Fruit fly (Drosophila melanogaster): Measurements from ENCODE around the gene Hsp27.

Hsp27 gene

DNA sequence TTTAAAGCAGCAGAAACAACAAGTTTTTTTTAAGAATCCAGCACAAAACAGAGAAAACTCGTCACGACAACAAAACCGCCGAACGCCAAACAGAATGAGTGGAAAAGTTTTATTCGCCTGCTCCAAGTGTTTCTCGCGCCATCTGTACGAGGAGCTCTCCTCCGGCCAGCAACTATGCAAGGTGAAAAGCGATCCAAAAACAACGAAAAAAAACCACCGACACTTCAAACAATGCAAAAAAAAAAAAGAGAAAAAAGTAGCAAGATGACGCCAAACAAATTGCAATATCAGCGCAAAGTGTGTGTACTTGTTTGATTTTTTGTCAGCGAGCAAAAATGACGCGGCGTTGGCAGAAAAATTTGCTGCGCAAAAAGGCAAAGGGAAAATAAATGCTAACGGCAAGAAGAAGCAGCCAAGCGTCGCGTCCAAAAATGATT lies 16.4 kb upstream of the Hsp27 start (continued):
- TF ChIP-seq CG6272 (GFP tag; IDR thresholded peaks at IDR 0.05) (no peak), bsh (GFP tag; optimal IDR thresholded peaks at IDR 0.05) (peak in 1 of 2 experiments; percentile 81), knrl (GFP tag; IDR thresholded peaks at IDR 0.05; ENCODE audit: partially characterized antibody) (0 out of 3 replicates have a peak, but pooled peaks have one; percentile 41), nom (GFP tag; optimal IDR thresholded peaks at IDR 0.05) (peak; percentile 90), CG1233 (GFP tag; optimal IDR thresholded peaks at IDR 0.05) (no peak), CG12071 (GFP tag; optimal IDR thresholded peaks at IDR 0.05) (no peak), ci (GFP tag; IDR thresholded peaks at IDR 0.05) (no peak), Drgx (GFP tag; IDR thresholded peaks at IDR 0.05) (peak; percentile 51; the same call in 1 of the 2 replicates), Abd-B (GFP tag; optimal IDR thresholded peaks at IDR 0.05) (no peak), CHES-1-like (GFP tag; optimal IDR thresholded peaks at IDR 0.05) (peak; percentile 53), CG14050 (GFP tag; IDR thresholded peaks at IDR 0.05) (0 out of 3 replicates have a peak, but pooled peaks have one; percentile 1), Deaf1 (tag; optimal IDR thresholded peaks at IDR 0.05) (no peak), CG32767 (GFP tag; IDR thresholded peaks at IDR 0.05) (no peak), CG17385 (GFP tag; optimal IDR thresholded peaks at IDR 0.05) (peak; percentile 87), Elba2 (GFP tag; optimal IDR thresholded peaks at IDR 0.05) (no peak), ranshi (GFP tag; IDR thresholded peaks at IDR 0.05) (no peak), toy (GFP tag; IDR thresholded peaks at IDR 0.05) (no peak), exex (tag; optimal IDR thresholded peaks at IDR 0.05) (no peak), CG4617 (GFP tag; optimal IDR thresholded peaks at IDR 0.05; ENCODE audit: borderline replicate concordance) (peak; percentile 25), CG33213 (GFP tag; optimal IDR thresholded peaks at IDR 0.05) (no peak), maf-S (GFP tag; optimal IDR thresholded peaks at IDR 0.05) (no peak), CG9609 (GFP tag; optimal IDR thresholded peaks at IDR 0.05) (no peak), eyg (GFP tag; optimal IDR thresholded peaks at IDR 0.05) (no peak), CG2116 (GFP tag; optimal IDR thresholded peaks at IDR 0.05) (no peak), CG7963 (GFP tag; IDR thresholded peaks at IDR 0.05; ENCODE audit: partially characterized antibody) (no peak), gce (GFP tag; IDR thresholded peaks at IDR 0.05) (no peak), yki (optimal IDR thresholded peaks at IDR 0.05) (no peak), stc (GFP tag; IDR thresholded peaks at IDR 0.05) (no peak), CG1529 (GFP tag; optimal IDR thresholded peaks at IDR 0.05) (no peak), BtbVII (GFP tag; optimal IDR thresholded peaks at IDR 0.05) (no peak), CG34376 (GFP tag; optimal IDR thresholded peaks at IDR 0.05) (no peak), vvl (GFP tag; IDR thresholded peaks at IDR 0.05) (no peak), CG12219 (GFP tag; optimal IDR thresholded peaks at IDR 0.05) (no peak), CG15514 (GFP tag; optimal IDR thresholded peaks at IDR 0.05) (no peak), esg (GFP tag; conservative IDR thresholded peaks at IDR 0.05) (no peak), chm (GFP tag; IDR thresholded peaks at IDR 0.05) (no peak), Chrac-16 (GFP tag; optimal IDR thresholded peaks at IDR 0.05) (no peak), Bdp1 (GFP tag; optimal IDR thresholded peaks at IDR 0.05) (no peak), CG15696 (tag; optimal IDR thresholded peaks at IDR 0.05) (no peak), HLH3B (GFP tag; IDR thresholded peaks at IDR 0.05) (no peak)

DNA sequence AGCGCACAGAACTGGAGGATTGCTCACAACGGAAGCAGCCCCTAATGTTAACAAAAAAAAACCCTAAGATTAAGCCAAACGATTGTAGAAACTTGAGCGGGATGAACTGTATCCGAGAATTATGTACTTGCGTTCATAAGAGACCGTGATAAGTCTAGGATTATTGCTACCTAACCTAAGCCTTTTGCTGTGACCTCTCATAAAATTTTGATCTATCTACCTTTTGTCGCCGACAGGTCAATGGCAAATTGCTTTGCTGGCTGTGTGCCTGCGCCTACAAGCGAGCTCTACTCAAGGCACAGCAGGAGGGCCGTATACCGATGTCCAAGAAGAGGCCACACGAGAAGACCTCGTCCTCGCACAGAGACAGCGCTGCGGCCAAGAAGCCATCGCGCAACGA lies 15.2 kb upstream of the Hsp27 start:
- TF ChIP-seq CG7928 (GFP tag; optimal IDR thresholded peaks at IDR 0.05): no peak
- no peak for TF ChIP-seq BtbVII (GFP tag; optimal IDR thresholded peaks at IDR 0.05)
- TF ChIP-seq CG15479 (GFP tag; optimal IDR thresholded peaks at IDR 0.05): peak; percentile 95
- TF ChIP-seq CG3726 (GFP tag; IDR thresholded peaks at IDR 0.05): no peak
- peak; percentile 51 for TF ChIP-seq zen (tag; optimal IDR thresholded peaks at IDR 0.05)
- TF ChIP-seq CG33213 (GFP tag; optimal IDR thresholded peaks at IDR 0.05): no peak
- no peak for TF ChIP-seq CG3838 (GFP tag; optimal IDR thresholded peaks at IDR 0.05)
- TF ChIP-seq cad (GFP tag; optimal IDR thresholded peaks at IDR 0.05): peak; percentile 76
- no peak for TF ChIP-seq CG11093 (GFP tag; IDR thresholded peaks at IDR 0.05)
- 0 out of 2 replicates have a peak, but pooled peaks have one; percentile 14 for TF ChIP-seq CG5953 (GFP tag; IDR thresholded peaks at IDR 0.05)
- TF ChIP-seq cas (GFP tag; IDR thresholded peaks at IDR 0.05): no peak
- peak in 1 of 2 experiments; percentile 93 for TF ChIP-seq tll (GFP tag; optimal IDR thresholded peaks at IDR 0.05)
- TF ChIP-seq CG4282 (GFP tag; optimal IDR thresholded peaks at IDR 0.05): no peak
- TF ChIP-seq Kr (GFP tag; optimal IDR thresholded peaks at IDR 0.05): peak; percentile 64
- TF ChIP-seq CG14667 (GFP tag; IDR thresholded peaks at IDR 0.05): no peak
